Worm (Caenorhabditis elegans) whole organism, late embryonic: Measurements from ENCODE around the gene cyp-33E1.

Experiments used
- F13H6.1 ChIP-seq: sonication (generic microtip); optimal IDR thresholded peaks from 2 replicates; lab custom pipeline; 2016; ENCODE audit warnings: missing genetic modification characterization, missing compliant biosample characterization
- K02D7.2 ChIP-seq: sonication (generic microtip); optimal IDR thresholded peaks from 2 replicates; lab custom pipeline; 2017; ENCODE audit warnings: mild to moderate bottlenecking, missing genetic modification characterization, missing compliant biosample characterization
- T23F11.4 ChIP-seq: fragments of 200-800 bp; sonication (Bioruptor generic); optimal IDR thresholded peaks from 2 replicates; lab custom pipeline; 2018; ENCODE audit warnings: mild to moderate bottlenecking, missing genetic modification characterization, missing compliant biosample characterization
- Y22D7AL.16 ChIP-seq: sonication (generic microtip); optimal IDR thresholded peaks from 2 replicates; lab custom pipeline; 2016; ENCODE audit warnings: missing genetic modification characterization, missing compliant biosample characterization
- ama-1 ChIP-seq: fragments of 150-350 bp; optimal IDR thresholded peaks from 2 replicates; lab custom pipeline; 2014
- ceh-14 ChIP-seq: sonication (generic microtip); optimal IDR thresholded peaks from 2 replicates; lab custom pipeline; 2016; ENCODE audit warnings: missing genotype, missing genetic modification characterization, missing compliant biosample characterization
- ceh-19 ChIP-seq: fragments of 200-800 bp; sonication (Bioruptor generic); optimal IDR thresholded peaks from 2 replicates; lab custom pipeline; 2018; ENCODE audit warnings: mild to moderate bottlenecking, missing genetic modification characterization, missing compliant biosample characterization
- ceh-2 ChIP-seq: sonication (generic microtip); optimal IDR thresholded peaks from 2 replicates; lab custom pipeline; 2016; ENCODE audit warnings: missing genotype, missing genetic modification characterization, missing compliant biosample characterization
- ceh-24 ChIP-seq: sonication (generic microtip); optimal IDR thresholded peaks from 2 replicates; lab custom pipeline; 2016; ENCODE audit warnings: mild to moderate bottlenecking, missing genetic modification characterization, missing compliant biosample characterization
- ceh-30 ChIP-seq: fragments of 150-350 bp; optimal IDR thresholded peaks from 2 replicates; lab custom pipeline; 2014; ENCODE audit warnings: missing biosample characterization, missing genetic modification characterization
- ceh-31 ChIP-seq: sonication (generic microtip); optimal IDR thresholded peaks from 2 replicates; lab custom pipeline; 2016; ENCODE audit warnings: missing genetic modification characterization, missing compliant biosample characterization
- ceh-34 ChIP-seq: sonication (generic microtip); optimal IDR thresholded peaks from 2 replicates; lab custom pipeline; 2016; ENCODE audit warnings: mild to moderate bottlenecking, missing genetic modification characterization, missing compliant biosample characterization
- ceh-6 ChIP-seq: fragments of 200-800 bp; sonication (Bioruptor generic); optimal IDR thresholded peaks from 2 replicates; lab custom pipeline; 2018; ENCODE audit warnings: mild to moderate bottlenecking, missing genetic modification characterization, missing compliant biosample characterization
- ceh-9 ChIP-seq: sonication (generic microtip); optimal IDR thresholded peaks from 2 replicates; lab custom pipeline; 2016; ENCODE audit warnings: mild to moderate bottlenecking, missing genetic modification characterization, inconsistent platforms, missing compliant biosample characterization
- che-1 ChIP-seq: sonication (generic microtip); optimal IDR thresholded peaks from 2 replicates; lab custom pipeline; 2016; ENCODE audit warnings: mild to moderate bottlenecking, missing genetic modification characterization, missing compliant biosample characterization
- dmd-4 ChIP-seq: sonication (generic microtip); optimal IDR thresholded peaks from 2 replicates; lab custom pipeline; 2016; ENCODE audit warnings: borderline replicate concordance, missing genetic modification characterization, missing compliant biosample characterization
- elt-2 ChIP-seq: sonication (generic microtip); optimal IDR thresholded peaks from 2 replicates; lab custom pipeline; 2016; ENCODE audit warnings: missing genetic modification reagents, missing genetic modification characterization, missing compliant biosample characterization
- eyg-1 ChIP-seq: sonication (generic microtip); optimal IDR thresholded peaks from 2 replicates; lab custom pipeline; 2016; ENCODE audit warnings: missing genotype, missing genetic modification characterization, missing compliant biosample characterization
- fax-1 ChIP-seq: sonication (generic microtip); optimal IDR thresholded peaks from 2 replicates; lab custom pipeline; 2016; ENCODE audit warnings: missing genotype, missing genetic modification characterization, missing compliant biosample characterization
- fkh-10 ChIP-seq: fragments of 150-350 bp; optimal IDR thresholded peaks from 2 replicates; lab custom pipeline; 2014; ENCODE audit warnings: missing biosample characterization, missing genetic modification reagents, missing genetic modification characterization
- fkh-6 ChIP-seq: sonication (generic microtip); optimal IDR thresholded peaks from 2 replicates; lab custom pipeline; 2016; ENCODE audit warnings: missing genetic modification characterization, missing compliant biosample characterization
- gmeb-2 ChIP-seq: sonication (generic microtip); optimal IDR thresholded peaks from 2 replicates; lab custom pipeline; 2016; ENCODE audit warnings: missing genetic modification characterization, inconsistent platforms, missing compliant biosample characterization
- hlh-13 ChIP-seq: fragments of 200-800 bp; sonication (Bioruptor generic); optimal IDR thresholded peaks from 2 replicates; lab custom pipeline; 2018; ENCODE audit warnings: mild to moderate bottlenecking, missing genetic modification characterization, missing compliant biosample characterization
- hlh-15 ChIP-seq: sonication (generic microtip); optimal IDR thresholded peaks from 2 replicates; lab custom pipeline; 2016; ENCODE audit warnings: missing genetic modification characterization, missing compliant biosample characterization
- madf-2 ChIP-seq: sonication (generic microtip); optimal IDR thresholded peaks from 2 replicates; lab custom pipeline; 2017; ENCODE audit warnings: missing genetic modification characterization, missing compliant biosample characterization
- nfya-1 ChIP-seq: sonication (generic microtip); optimal IDR thresholded peaks from 2 replicates; lab custom pipeline; 2017; ENCODE audit warnings: missing genetic modification characterization, mild to moderate bottlenecking, missing compliant biosample characterization, antibody characterized with exemption, moderate library complexity
- nhr-11 ChIP-seq: fragments of 150-350 bp; optimal IDR thresholded peaks from 2 replicates; lab custom pipeline; 2014; ENCODE audit warnings: missing biosample characterization, missing genetic modification characterization
- odd-2 ChIP-seq: sonication (generic microtip); optimal IDR thresholded peaks from 2 replicates; lab custom pipeline; 2017; ENCODE audit warnings: antibody characterized with exemption, mild to moderate bottlenecking, missing genetic modification characterization, missing compliant biosample characterization
- pag-3 ChIP-seq: sonication (generic microtip); optimal IDR thresholded peaks from 2 replicates; lab custom pipeline; 2016; ENCODE audit warnings: missing compliant biosample characterization, missing genetic modification characterization, borderline replicate concordance
- pax-1 ChIP-seq: fragments of 150-350 bp; optimal IDR thresholded peaks from 2 replicates; lab custom pipeline; 2014; ENCODE audit warnings: missing biosample characterization, missing genetic modification characterization
- pha-2 ChIP-seq: sonication (generic microtip); optimal IDR thresholded peaks from 2 replicates; lab custom pipeline; 2017; ENCODE audit warnings: mild to moderate bottlenecking, missing genetic modification characterization, missing compliant biosample characterization
- pha-4 ChIP-seq: fragments of 150-350 bp; optimal IDR thresholded peaks from 2 replicates; lab custom pipeline; 2018; ENCODE audit warnings: missing biosample characterization, missing genetic modification reagents, missing genetic modification characterization
- pqm-1 ChIP-seq: sonication (generic microtip); optimal IDR thresholded peaks from 2 replicates; lab custom pipeline; 2016; ENCODE audit warnings: missing genetic modification characterization, missing compliant biosample characterization
- rnt-1 ChIP-seq: sonication (generic microtip); optimal IDR thresholded peaks from 2 replicates; lab custom pipeline; 2016; ENCODE audit warnings: missing genetic modification characterization, missing compliant biosample characterization
- sdc-2 ChIP-seq: sonication (generic microtip); optimal IDR thresholded peaks from 2 replicates; lab custom pipeline; 2016; ENCODE audit warnings: missing genotype, missing genetic modification characterization, missing compliant biosample characterization
- sox-2 ChIP-seq: fragments of 200-800 bp; sonication (Bioruptor generic); IDR thresholded peaks from 2 replicates; pipeline ENCODE4 v1.3.6; 2022; ENCODE audit warnings: missing genetic modification reagents, missing genetic modification characterization, missing compliant biosample characterization
- sox-4 ChIP-seq: sonication (generic microtip); optimal IDR thresholded peaks from 2 replicates; lab custom pipeline; 2017; ENCODE audit warnings: mild to moderate bottlenecking, missing genetic modification characterization, inconsistent platforms, missing compliant biosample characterization
- syd-9 ChIP-seq: sonication (generic microtip); optimal IDR thresholded peaks from 2 replicates; lab custom pipeline; 2016; ENCODE audit warnings: mild to moderate bottlenecking, missing genetic modification characterization, moderate library complexity, missing compliant biosample characterization
- ttx-3 ChIP-seq: sonication (generic microtip); optimal IDR thresholded peaks from 2 replicates; lab custom pipeline; 2016; ENCODE audit warnings: missing genetic modification reagents, missing genetic modification characterization, missing compliant biosample characterization
- unc-3 ChIP-seq, 2 experiments: fragments of 200-800 bp in 1 of 2; sonication (Bioruptor generic) in 1 of 2; sonication (generic microtip) in 1 of 2; conservative IDR thresholded peaks in 1 of 2; optimal IDR thresholded peaks in 1 of 2; 2 replicates each; pipeline versions ENCODE4 v1.3.6 to Lab custom; 2016 to 2022; ENCODE audit warnings: missing compliant biosample characterization in 2 of 2, missing genetic modification characterization in 2 of 2, missing genetic modification reagents in 1 of 2
- unc-86 ChIP-seq: sonication (generic microtip); optimal IDR thresholded peaks from 2 replicates; lab custom pipeline; 2016; ENCODE audit warnings: missing genetic modification characterization, missing compliant biosample characterization

cyp-33E1 gene

ce11 chrIV:8686966-8687365, 38.6 kb upstream of the cyp-33E1 start:
- TF ChIP-seq ceh-6 (GFP tag; lab: Kevin White, UChicago) (no peak), sdc-2 (no peak), unc-86 (tag; lab: Kevin White, UChicago) (no peak), rnt-1 (tag; lab: Kevin White, UChicago) (no peak), fax-1 (tag; lab: Kevin White, UChicago) (no peak), pag-3 (tag; lab: Kevin White, UChicago) (no peak), hlh-13 (no peak), pha-2 (tag; lab: Kevin White, UChicago) (no peak), sox-2 (no peak), ceh-9 (tag; lab: Kevin White, UChicago) (no peak), ceh-19 (GFP tag; lab: Kevin White, UChicago) (no peak), ttx-3 (tag; lab: Kevin White, UChicago) (no peak)

- TF ChIP-seq ceh-34 (tag; lab: Kevin White, UChicago) (no peak), ceh-14 (no peak), dmd-4 (tag; lab: Kevin White, UChicago) (no peak), ttx-3 (tag; lab: Kevin White, UChicago) (no peak), Y22D7AL.16 (tag; lab: Kevin White, UChicago) (no peak), ceh-2 (tag; lab: Kevin White, UChicago) (no peak), T23F11.4 (no peak), pax-1 (tag; lab: Kevin White, UChicago) (no peak), ceh-6 (GFP tag; lab: Kevin White, UChicago) (no peak)
Observed at ce11 chrIV:8686510-8686909, 38.1 kb upstream of the cyp-33E1 start, which contains the start of gene pole-2. TSS of gene pole-2 (minus strand) at chrIV:8686610.

- TF ChIP-seq ceh-19 (GFP tag; lab: Kevin White, UChicago) (no peak), fkh-6 (tag; lab: Kevin White, UChicago) (no peak), ama-1 (lab: Kevin White, UChicago) (no peak), hlh-15 (tag; lab: Kevin White, UChicago) (no peak), sdc-2 (no peak)
- TF ChIP-seq, all 69 proteins: peak for 0
Observed at ce11 chrIV:8679225-8679624, 30.8 kb upstream of the cyp-33E1 start, which contains the start of gene nlp-60. TSS of gene nlp-60 (minus strand) at chrIV:8679325.

ce11 chrIV:8677303-8677702, 28.9 kb upstream of the cyp-33E1 start, which contains the start of gene F08B4.8:
TSS of gene F08B4.8 (plus strand) at chrIV:8677603.
- TF ChIP-seq T23F11.4 (no peak), rnt-1 (tag; lab: Kevin White, UChicago) (no peak), pax-1 (tag; lab: Kevin White, UChicago) (no peak), hlh-15 (tag; lab: Kevin White, UChicago) (no peak), dmd-4 (tag; lab: Kevin White, UChicago) (no peak), nhr-11 (tag; lab: Kevin White, UChicago) (no peak), che-1 (tag; lab: Kevin White, UChicago) (no peak), syd-9 (no peak), eyg-1 (tag; lab: Kevin White, UChicago) (no peak), F13H6.1 (no peak), ama-1 (lab: Kevin White, UChicago) (no peak), ceh-34 (tag; lab: Kevin White, UChicago) (no peak), gmeb-2 (tag; lab: Kevin White, UChicago) (no peak), odd-2 (tag; lab: Kevin White, UChicago) (no peak), ttx-3 (tag; lab: Kevin White, UChicago) (no peak), pqm-1 (tag; lab: Kevin White, UChicago) (no peak), ceh-30 (tag; lab: Kevin White, UChicago) (no peak), pha-4 (tag; lab: Kevin White, UChicago) (no peak), ceh-9 (tag; lab: Kevin White, UChicago) (no peak), hlh-13 (no peak)
- TF ChIP-seq, all 69 proteins: peak for 0

ce11 chrIV:8673733-8674375, 25.5 kb upstream of the cyp-33E1 start:
- no peak for TF ChIP-seq elt-2 (tag; lab: Kevin White, UChicago)
- TF ChIP-seq K02D7.2 (tag; lab: Kevin White, UChicago), result no peak
- TF ChIP-seq ceh-31 (tag; lab: Kevin White, UChicago), result no peak
- no peak for TF ChIP-seq unc-86 (tag; lab: Kevin White, UChicago)
- no peak for TF ChIP-seq pqm-1 (tag; lab: Kevin White, UChicago)
- TF ChIP-seq dmd-4 (tag; lab: Kevin White, UChicago), result no peak
- TF ChIP-seq syd-9, result no peak
- TF ChIP-seq unc-3 (GFP tag; conservative IDR thresholded peaks at IDR 0.05; lab: Robert Waterston, UW), result no peak
- no peak for TF ChIP-seq unc-3 (tag; optimal IDR thresholded peaks at IDR 0.05; lab: Kevin White, UChicago)
- no peak for TF ChIP-seq madf-2
- TF ChIP-seq sox-4 (tag; lab: Kevin White, UChicago), result no peak
- TF ChIP-seq nfya-1 (tag; lab: Kevin White, UChicago), result no peak
- no peak for TF ChIP-seq ceh-34 (tag; lab: Kevin White, UChicago)
- TF ChIP-seq fkh-10 (GFP tag; lab: Kevin White, UChicago), result no peak
- no peak for TF ChIP-seq ceh-24 (tag; lab: Kevin White, UChicago)
- TF ChIP-seq F13H6.1, result no peak
